Worm (Caenorhabditis elegans) whole organism, midembryonic: Measurements from ENCODE around the gene ZC190.7.
"Not testable (repeated sequence)": the region's sequence is repeated elsewhere in the genome, so short reads cannot be mapped to it uniquely, and the experiment has no call there.

ENCODE experiments used
- T22C8.4 ChIP-seq: fragments of 200-800 bp; sonication (Bioruptor generic); IDR thresholded peaks from 2 replicates; pipeline ENCODE4 v1.3.6; 2022; ENCODE audit warnings: missing genetic modification characterization, missing compliant biosample characterization
- cog-1 ChIP-seq: sonication (generic microtip); optimal IDR thresholded peaks from 2 replicates; lab custom pipeline; 2016; ENCODE audit warnings: missing genetic modification characterization, missing compliant biosample characterization
- flt-1 ChIP-seq: fragments of 200-800 bp; sonication (Bioruptor generic); IDR thresholded peaks from 2 replicates; pipeline ENCODE4 v1.3.6; 2022; ENCODE audit warnings: missing genetic modification characterization, missing compliant biosample characterization
- klf-2 ChIP-seq: fragments of 200-800 bp; sonication (Bioruptor generic); conservative IDR thresholded peaks from 2 replicates; pipeline ENCODE4 v1.3.6; 2022; ENCODE audit warnings: missing genetic modification reagents, missing genetic modification characterization, missing compliant biosample characterization
- med-1 ChIP-seq: sonication (generic microtip); optimal IDR thresholded peaks from 2 replicates; lab custom pipeline; 2017; ENCODE audit warnings: missing genetic modification characterization, mild to moderate bottlenecking, missing compliant biosample characterization, antibody characterized with exemption, missing genetic modification reagents; ENCODE audit not compliant: insufficient read depth
- ref-1 ChIP-seq: fragments of 200-800 bp; sonication (Bioruptor generic); conservative IDR thresholded peaks from 2 replicates; pipeline ENCODE4 v1.3.6; 2022; ENCODE audit warnings: missing genetic modification reagents, missing genetic modification characterization, missing compliant biosample characterization
- tab-1 ChIP-seq: fragments of 200-800 bp; sonication (Bioruptor generic); IDR thresholded peaks from 2 replicates; pipeline ENCODE4 v1.3.6; 2022; ENCODE audit warnings: missing genetic modification characterization, missing compliant biosample characterization
- ztf-23 ChIP-seq: fragments of 200-800 bp; sonication (Bioruptor generic); IDR thresholded peaks from 2 replicates; pipeline ENCODE4 v1.3.6; 2022; ENCODE audit warnings: missing genetic modification reagents, missing genetic modification characterization, missing compliant biosample characterization
- ztf-29 ChIP-seq: fragments of 200-800 bp; sonication (Bioruptor generic); IDR thresholded peaks from 2 replicates; pipeline ENCODE4 v1.3.6; 2022; ENCODE audit warnings: missing genetic modification reagents, missing genetic modification characterization, missing compliant biosample characterization

ZC190.7 gene

ce11 chrV:8686764-8687163, at the start of gene ZC190.7:
Gene ZC190.7, minus strand, starts transcription at chrV:8686864.
- TF ChIP-seq ztf-23 (GFP tag; lab: Robert Waterston, UW) (no peak), tab-1 (GFP tag; lab: Robert Waterston, UW) (no peak), T22C8.4 (no peak), cog-1 (tag; lab: Kevin White, UChicago) (no peak), flt-1 (no peak), ztf-29 (GFP tag; lab: Robert Waterston, UW) (no peak), klf-2 (no peak), ref-1 (GFP tag; lab: Robert Waterston, UW) (no peak), med-1 (GFP tag; lab: Kevin White, UChicago) (no peak)

- TF ChIP-seq ztf-23 (GFP tag; lab: Robert Waterston, UW): no peak
- TF ChIP-seq med-1 (GFP tag; lab: Kevin White, UChicago): no peak
- no peak for TF ChIP-seq klf-2
- no peak for TF ChIP-seq ref-1 (GFP tag; lab: Robert Waterston, UW)
- no peak for TF ChIP-seq cog-1 (tag; lab: Kevin White, UChicago)
- TF ChIP-seq tab-1 (GFP tag; lab: Robert Waterston, UW): no peak
Observed at ce11 chrV:8736369-8736768, 49.7 kb upstream of the ZC190.7 start, which contains the start of gene ZC196.3. Gene ZC196.3, plus strand, starts transcription at chrV:8736669.

- TF ChIP-seq klf-2: no peak
- no peak for TF ChIP-seq T22C8.4
- no peak for TF ChIP-seq ref-1 (GFP tag; lab: Robert Waterston, UW)
- TF ChIP-seq cog-1 (tag; lab: Kevin White, UChicago): no peak
Observed at ce11 chrV:8732934-8733333, 46.3 kb upstream of the ZC190.7 start, which contains the start of gene ZC196.4. Gene ZC196.4, plus strand, starts transcription at chrV:8733106.

- no peak for TF ChIP-seq ztf-29 (GFP tag; lab: Robert Waterston, UW)
- no peak for TF ChIP-seq ref-1 (GFP tag; lab: Robert Waterston, UW)
- no peak for TF ChIP-seq med-1 (GFP tag; lab: Kevin White, UChicago)
- TF ChIP-seq ztf-23 (GFP tag; lab: Robert Waterston, UW): no peak
- TF ChIP-seq T22C8.4: no peak
- TF ChIP-seq tab-1 (GFP tag; lab: Robert Waterston, UW): no peak
- TF ChIP-seq cog-1 (tag; lab: Kevin White, UChicago): no peak
- TF ChIP-seq klf-2: no peak
- TF ChIP-seq flt-1: no peak
Observed at ce11 chrV:8730991-8731390, 44.3 kb upstream of the ZC190.7 start.

- no peak for TF ChIP-seq ztf-23 (GFP tag; lab: Robert Waterston, UW)
- TF ChIP-seq ref-1 (GFP tag; lab: Robert Waterston, UW): no peak
- TF ChIP-seq med-1 (GFP tag; lab: Kevin White, UChicago): no peak
- TF ChIP-seq flt-1: no peak
- TF ChIP-seq klf-2: no peak
- no peak for TF ChIP-seq ztf-29 (GFP tag; lab: Robert Waterston, UW)
- TF ChIP-seq cog-1 (tag; lab: Kevin White, UChicago): no peak
- TF ChIP-seq T22C8.4: no peak
- TF ChIP-seq tab-1 (GFP tag; lab: Robert Waterston, UW): no peak
Observed at ce11 chrV:8729100-8729499, 42.4 kb upstream of the ZC190.7 start, which contains the start of gene ZC196.5. Gene ZC196.5, plus strand, starts transcription at chrV:8729400.

- TF ChIP-seq ztf-23 (GFP tag; lab: Robert Waterston, UW): no peak
- TF ChIP-seq T22C8.4: no peak
- TF ChIP-seq med-1 (GFP tag; lab: Kevin White, UChicago): no peak
- TF ChIP-seq cog-1 (tag; lab: Kevin White, UChicago): no peak
- no peak for TF ChIP-seq klf-2
- no peak for TF ChIP-seq ref-1 (GFP tag; lab: Robert Waterston, UW)
- no peak for TF ChIP-seq ztf-29 (GFP tag; lab: Robert Waterston, UW)
- no peak for TF ChIP-seq tab-1 (GFP tag; lab: Robert Waterston, UW)
Observed at ce11 chrV:8727077-8727476, 40.4 kb upstream of the ZC190.7 start, which contains the start of gene ZC196.9. Gene ZC196.9, minus strand, starts transcription at chrV:8727177.

ce11 chrV:8726228-8726627, 39.6 kb upstream of the ZC190.7 start, which contains the start of gene droe-8:
Gene droe-8, plus strand, starts transcription at chrV:8726528.
- not testable (repeated sequence) for TF ChIP-seq flt-1; cog-1 (tag; lab: Kevin White, UChicago); med-1 (GFP tag; lab: Kevin White, UChicago)

ce11 chrV:8722160-8722559, 35.5 kb upstream of the ZC190.7 start, which contains the start of gene ZC196.8:
Gene ZC196.8, minus strand, starts transcription at chrV:8722260.
- not testable (repeated sequence) for TF ChIP-seq ref-1, ztf-23, tab-1 (GFP tag; lab: Robert Waterston, UW)

- TF ChIP-seq med-1 (GFP tag; lab: Kevin White, UChicago) (no peak), T22C8.4 (no peak), cog-1 (tag; lab: Kevin White, UChicago) (no peak), ztf-29 (GFP tag; lab: Robert Waterston, UW) (no peak), klf-2 (no peak), tab-1 (GFP tag; lab: Robert Waterston, UW) (no peak), ref-1 (GFP tag; lab: Robert Waterston, UW) (no peak), ztf-23 (GFP tag; lab: Robert Waterston, UW) (no peak), flt-1 (no peak)
Observed at ce11 chrV:8718399-8718798, 31.7 kb upstream of the ZC190.7 start.

ce11 chrV:8716175-8716574, 29.5 kb upstream of the ZC190.7 start, which contains the start of gene glr-5:
Gene glr-5, plus strand, starts transcription at chrV:8716495.
- no peak for TF ChIP-seq ztf-23 (GFP tag; lab: Robert Waterston, UW)
- no peak for TF ChIP-seq flt-1
- no peak for TF ChIP-seq tab-1 (GFP tag; lab: Robert Waterston, UW)
- TF ChIP-seq cog-1 (tag; lab: Kevin White, UChicago): no peak
- TF ChIP-seq ztf-29 (GFP tag; lab: Robert Waterston, UW): no peak
- TF ChIP-seq ref-1 (GFP tag; lab: Robert Waterston, UW): no peak
- TF ChIP-seq klf-2: no peak
- TF ChIP-seq med-1 (GFP tag; lab: Kevin White, UChicago): no peak
